Fruit fly (Drosophila melanogaster): Measurements from ENCODE around the gene AGO3.

DNA sequence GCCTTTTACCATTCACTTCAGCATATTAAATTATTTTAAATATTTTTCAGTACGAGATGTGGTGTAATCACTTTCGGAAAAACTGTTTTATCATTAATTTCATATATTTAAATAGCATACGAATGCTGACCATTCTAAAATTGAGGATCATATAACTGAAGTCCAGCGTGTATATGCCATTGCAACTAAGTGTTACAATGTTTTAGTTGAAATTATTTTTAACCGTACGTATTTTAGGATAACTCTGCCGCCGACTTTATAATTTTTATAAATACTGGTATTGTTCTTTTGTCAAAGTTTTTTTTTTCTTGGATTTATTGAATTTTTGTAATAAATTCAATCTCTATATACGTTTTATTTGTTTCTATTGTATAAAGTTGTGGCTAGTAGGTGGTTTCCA, 135.4 kb downstream of the AGO3 start:
- TF ChIP-seq OdsH (GFP tag; optimal IDR thresholded peaks at IDR 0.05) (no peak), br (GFP tag; optimal IDR thresholded peaks at IDR 0.05) (no peak), psq (GFP tag; optimal IDR thresholded peaks at IDR 0.05) (no peak), ey (GFP tag; optimal IDR thresholded peaks at IDR 0.05) (no peak), dsf (GFP tag; optimal IDR thresholded peaks at IDR 0.05; ENCODE audit: borderline replicate concordance) (no peak), woc (GFP tag; optimal IDR thresholded peaks at IDR 0.05) (no peak), usp (GFP tag; optimal IDR thresholded peaks at IDR 0.05) (no peak), Hr78 (GFP tag; optimal IDR thresholded peaks at IDR 0.05) (no peak), Myc (optimal IDR thresholded peaks at IDR 0.05) (no peak), CG32264 (GFP tag; optimal IDR thresholded peaks at IDR 0.05) (no peak)

All from whole organism, wandering third instar larva.